Worm (Caenorhabditis elegans): ENCODE measurements around the gene spi-1.

ce11 chrII:7496070-7496469 lies at the start of gene spi-1:
- no peak for TF ChIP-seq nhr-28 (tag; optimal IDR thresholded peaks at IDR 0.05)
- no peak for TF ChIP-seq R02D3.7 (tag; optimal IDR thresholded peaks at IDR 0.05)
- no peak for TF ChIP-seq lsy-12 (tag; optimal IDR thresholded peaks at IDR 0.05)
- no peak for TF ChIP-seq pqm-1 (tag; optimal IDR thresholded peaks at IDR 0.05)
- TF ChIP-seq fos-1 (tag; optimal IDR thresholded peaks at IDR 0.05) = no peak
